Fruit fly (Drosophila melanogaster) Kc167 (cell line): ENCODE data around the gene dpr4.

ENCODE experiments used
- Myc ChIP-seq: fragments of >200 bp; optimal IDR thresholded peaks from 2 replicates; lab custom pipeline; 2017; ENCODE audit warnings: missing external identifiers
- h ChIP-seq: fragments of >200 bp; optimal IDR thresholded peaks from 3 replicates; lab custom pipeline; 2018; ENCODE audit warnings: missing external identifiers
- psq ChIP-seq: fragments of >200 bp; optimal IDR thresholded peaks from 2 replicates; lab custom pipeline; 2017; ENCODE audit warnings: missing external identifiers

DNA sequence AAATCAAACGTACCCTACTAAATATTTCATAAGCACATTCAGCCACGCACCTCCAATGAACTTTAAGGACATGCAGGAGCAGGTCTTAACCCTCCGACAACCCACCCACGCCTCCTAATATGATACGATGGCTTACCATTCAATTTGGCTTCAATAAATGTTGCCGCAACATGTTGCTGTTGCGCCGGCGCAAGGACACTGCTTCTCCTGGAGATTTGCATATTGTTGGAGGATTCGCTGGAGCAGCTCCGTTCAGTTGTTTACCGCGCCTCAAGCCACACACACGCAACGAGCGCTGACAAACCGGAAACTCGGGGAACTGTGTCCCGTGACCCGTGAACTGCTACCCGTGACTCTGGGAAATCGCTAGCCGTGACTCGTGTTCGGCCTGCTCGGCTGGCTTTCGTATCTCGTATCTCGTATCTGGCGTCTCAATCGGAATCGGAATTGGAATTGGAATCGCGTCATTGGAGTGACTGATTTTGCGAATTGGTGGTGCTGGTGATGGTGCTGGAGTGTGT, 43.0 kb downstream of the dpr4 start, which contains the start of gene dpr5:
- no peak for TF ChIP-seq Myc
- no peak for TF ChIP-seq h
- TF ChIP-seq psq (lab: Kevin White, UChicago) = no peak
